Fruit fly (Drosophila melanogaster) whole organism, embryonic: ENCODE measurements around the gene Der-2.

Experiments used
- CG10209 ChIP-seq: fragments of 200-800 bp; sonication (Bioruptor generic); optimal IDR thresholded peaks from 3 replicates; lab custom pipeline; 2017; ENCODE audit warnings: missing biosample characterization, mild to moderate bottlenecking, missing genetic modification characterization, missing genetic modification reagents
- CG10274 ChIP-seq: fragments of 200-800 bp; sonication (Bioruptor generic); optimal IDR thresholded peaks from 3 replicates; lab custom pipeline; 2017; ENCODE audit warnings: missing biosample characterization, mild to moderate bottlenecking, missing genetic modification characterization
- CG10321 ChIP-seq: fragments of 200-800 bp; sonication (Bioruptor generic); IDR thresholded peaks from 2 replicates; pipeline ENCODE4 v1.3.6; 2022; ENCODE audit warnings: missing biosample characterization, missing genetic modification characterization
- CG11398 ChIP-seq: fragments of 200-800 bp; sonication (Bioruptor generic); optimal IDR thresholded peaks from 2 replicates; lab custom pipeline; 2016; ENCODE audit warnings: missing biosample characterization, missing genetic modification characterization
- CG11696 ChIP-seq: fragments of 200-800 bp; sonication (Bioruptor generic); IDR thresholded peaks from 2 replicates; pipeline ENCODE4 v1.3.6; 2022; ENCODE audit warnings: missing biosample characterization, missing genetic modification characterization
- CG13123 ChIP-seq: fragments of 200-800 bp; sonication (Bioruptor generic); optimal IDR thresholded peaks from 2 replicates; lab custom pipeline; 2016; ENCODE audit warnings: missing biosample characterization, missing genetic modification characterization
- CG13424 ChIP-seq: fragments of 200-800 bp; sonication (Bioruptor generic); optimal IDR thresholded peaks from 2 replicates; lab custom pipeline; 2019; ENCODE audit warnings: missing biosample characterization, mild to moderate bottlenecking, missing genetic modification characterization, moderate library complexity
- CG14014 ChIP-seq: fragments of 200-800 bp; sonication (Bioruptor generic); IDR thresholded peaks from 2 replicates; pipeline ENCODE4 v1.3.6; 2022; ENCODE audit warnings: missing biosample characterization, missing genetic modification characterization
- CG18764 ChIP-seq: fragments of 200-800 bp; sonication (Bioruptor generic); optimal IDR thresholded peaks from 3 replicates; lab custom pipeline; 2016; ENCODE audit warnings: missing biosample characterization, missing genetic modification characterization
- CG2120 ChIP-seq: fragments of 200-800 bp; sonication (Bioruptor generic); optimal IDR thresholded peaks from 3 replicates; lab custom pipeline; 2016; ENCODE audit warnings: missing biosample characterization, missing genetic modification characterization
- CG2678 ChIP-seq: fragments of 200-800 bp; sonication (Bioruptor generic); optimal IDR thresholded peaks from 3 replicates; lab custom pipeline; 2019; ENCODE audit warnings: missing biosample characterization, mild to moderate bottlenecking, missing genetic modification characterization, moderate library complexity
- CG2889 ChIP-seq: fragments of 200-800 bp; sonication (Bioruptor generic); IDR thresholded peaks from 3 replicates; pipeline ENCODE4 v1.3.6; 2022; ENCODE audit warnings: missing biosample characterization, missing genetic modification characterization
- CG3163 ChIP-seq: fragments of 200-800 bp; sonication (Bioruptor generic); optimal IDR thresholded peaks from 3 replicates; lab custom pipeline; 2016; ENCODE audit warnings: missing biosample characterization, missing genetic modification characterization
- CG32772 ChIP-seq: fragments of 200-800 bp; sonication (Bioruptor generic); IDR thresholded peaks from 2 replicates; pipeline ENCODE4 v1.3.6; 2022; ENCODE audit warnings: missing biosample characterization, missing genetic modification characterization
- CG3726 ChIP-seq: fragments of 200-800 bp; sonication (Bioruptor generic); IDR thresholded peaks from 3 replicates; pipeline ENCODE4, ENCODE4 v1.3.6; 2022; ENCODE audit warnings: missing biosample characterization, missing genetic modification characterization
- CG4360 ChIP-seq: fragments of 200-800 bp; sonication (Bioruptor generic); IDR thresholded peaks from 2 replicates; pipeline ENCODE4 v1.3.6; 2022; ENCODE audit warnings: missing biosample characterization, missing genetic modification characterization
- CG43689 ChIP-seq: fragments of 200-800 bp; sonication (Bioruptor generic); IDR thresholded peaks from 2 replicates; pipeline ENCODE4 v1.3.6; 2022; ENCODE audit warnings: missing biosample characterization, missing genetic modification characterization
- CG4730 ChIP-seq: fragments of 200-800 bp; sonication (Bioruptor generic); IDR thresholded peaks from 2 replicates; pipeline ENCODE4 v1.3.6; 2022; ENCODE audit warnings: missing biosample characterization, missing genetic modification characterization
- CG7987 ChIP-seq: fragments of 200-800 bp; sonication (Bioruptor generic); optimal IDR thresholded peaks from 2 replicates; lab custom pipeline; 2018; ENCODE audit warnings: missing biosample characterization, mild to moderate bottlenecking, missing genetic modification characterization, moderate library complexity
- Dfd ChIP-seq, 2 experiments: fragments of >200 bp; optimal IDR thresholded peaks; 2 replicates each; lab custom pipeline; 2017; ENCODE audit warnings: missing biosample characterization in 2 of 2, missing genetic modification characterization in 2 of 2
- H15 ChIP-seq: fragments of 200-800 bp; sonication (Bioruptor generic); IDR thresholded peaks from 3 replicates; pipeline ENCODE4 v1.3.6; 2022; ENCODE audit warnings: missing biosample characterization, missing genetic modification characterization
- Hey ChIP-seq: fragments of 200-800 bp; sonication (Bioruptor generic); optimal IDR thresholded peaks from 3 replicates; lab custom pipeline; 2018; ENCODE audit warnings: missing biosample characterization, mild to moderate bottlenecking, missing genetic modification characterization
- Hr3 ChIP-seq: fragments of 200-800 bp; sonication (Bioruptor generic); optimal IDR thresholded peaks from 3 replicates; lab custom pipeline; 2016; ENCODE audit warnings: missing biosample characterization, missing genetic modification characterization
- Hr78 ChIP-seq, 2 experiments: fragments of 200-800 bp in 1 of 2; fragments of >200 bp in 1 of 2; sonication (Bioruptor generic) in 1 of 2; optimal IDR thresholded peaks; 2 replicates each; lab custom pipeline; 2017 to 2019; ENCODE audit warnings: missing biosample characterization in 2 of 2, missing genetic modification characterization in 2 of 2, mild to moderate bottlenecking in 1 of 2, moderate library complexity in 1 of 2
- Meics ChIP-seq: fragments of 200-800 bp; sonication (Bioruptor generic); optimal IDR thresholded peaks from 2 replicates; lab custom pipeline; 2017; ENCODE audit warnings: missing biosample characterization, mild to moderate bottlenecking, missing genetic modification characterization
- Opbp ChIP-seq: fragments of 200-800 bp; sonication (Bioruptor generic); IDR thresholded peaks from 3 replicates; pipeline ENCODE4 v1.3.6; 2022; ENCODE audit warnings: missing biosample characterization, missing genetic modification characterization; ENCODE audit not compliant: partially characterized antibody
- Ravus ChIP-seq: fragments of 200-800 bp; sonication (Bioruptor generic); IDR thresholded peaks from 2 replicates; pipeline ENCODE4 v1.3.6; 2022; ENCODE audit warnings: missing biosample characterization, missing genetic modification characterization
- Usf ChIP-seq: fragments of 200-800 bp; sonication (Bioruptor generic); optimal IDR thresholded peaks from 2 replicates; lab custom pipeline; 2017; ENCODE audit warnings: missing genotype, missing biosample characterization, missing genetic modification characterization
- Xbp1 ChIP-seq: fragments of 200-800 bp; sonication (Bioruptor generic); optimal IDR thresholded peaks from 3 replicates; lab custom pipeline; 2016; ENCODE audit warnings: missing biosample characterization, mild to moderate bottlenecking, missing genetic modification characterization
- al ChIP-seq: fragments of 200-800 bp; sonication (Bioruptor generic); IDR thresholded peaks from 2 replicates; pipeline ENCODE4 v1.3.6; 2022; ENCODE audit warnings: missing biosample characterization, missing genetic modification characterization
- ato ChIP-seq: fragments of 200-800 bp; sonication (Bioruptor generic); IDR thresholded peaks from 2 replicates; pipeline ENCODE4 v1.3.6; 2022; ENCODE audit warnings: missing biosample characterization, missing genetic modification characterization; ENCODE audit not compliant: partially characterized antibody
- bab2 ChIP-seq: fragments of 200-800 bp; sonication (Bioruptor generic); optimal IDR thresholded peaks from 2 replicates; lab custom pipeline; 2016; ENCODE audit warnings: missing biosample characterization, missing genetic modification characterization
- bigmax ChIP-seq: fragments of 200-800 bp; sonication (Bioruptor generic); optimal IDR thresholded peaks from 2 replicates; lab custom pipeline; 2018; ENCODE audit warnings: missing biosample characterization, mild to moderate bottlenecking, missing genetic modification characterization
- chif ChIP-seq, 2 experiments: fragments of 200-800 bp; sonication (Bioruptor generic); optimal IDR thresholded peaks; 3 replicates each; lab custom pipeline; 2016; ENCODE audit warnings: missing biosample characterization in 2 of 2, missing genetic modification characterization in 2 of 2
- eyg ChIP-seq: fragments of 200-800 bp; sonication (Bioruptor generic); optimal IDR thresholded peaks from 3 replicates; lab custom pipeline; 2016; ENCODE audit warnings: missing biosample characterization, missing genetic modification characterization
- ind ChIP-seq: fragments of 200-800 bp; sonication (Bioruptor generic); optimal IDR thresholded peaks from 3 replicates; lab custom pipeline; 2016; ENCODE audit warnings: missing biosample characterization, missing genetic modification characterization
- klu ChIP-seq: fragments of 200-800 bp; sonication (Bioruptor generic); IDR thresholded peaks from 2 replicates; pipeline ENCODE4 v1.3.6; 2022; ENCODE audit warnings: missing biosample characterization, missing genetic modification characterization
- lola ChIP-seq, 3 experiments: fragments of >200 bp in 2 of 3; fragments of 200-800 bp in 1 of 3; sonication (Bioruptor generic) in 1 of 3; optimal IDR thresholded peaks; 2 replicates each; lab custom pipeline; 2017 to 2019; ENCODE audit warnings: missing biosample characterization in 3 of 3, missing genetic modification characterization in 3 of 3, mild to moderate bottlenecking in 1 of 3, moderate library complexity in 1 of 3
- otp ChIP-seq: fragments of 200-800 bp; sonication (Bioruptor generic); IDR thresholded peaks from 3 replicates; pipeline ENCODE4, ENCODE4 v1.3.6; 2022; ENCODE audit warnings: missing biosample characterization, missing genetic modification characterization
- pfk ChIP-seq: fragments of 200-800 bp; sonication (Bioruptor generic); optimal IDR thresholded peaks from 2 replicates; lab custom pipeline; 2018; ENCODE audit warnings: missing biosample characterization, mild to moderate bottlenecking, missing genetic modification characterization, moderate library complexity
- pho ChIP-seq: fragments of 200-800 bp; sonication (Bioruptor generic); optimal IDR thresholded peaks from 2 replicates; lab custom pipeline; 2016; ENCODE audit warnings: missing biosample characterization, missing genetic modification characterization
- pita ChIP-seq: fragments of 200-800 bp; sonication (Bioruptor generic); optimal IDR thresholded peaks from 2 replicates; lab custom pipeline; 2017; ENCODE audit warnings: missing biosample characterization, mild to moderate bottlenecking, missing genetic modification characterization
- salm ChIP-seq: fragments of 200-800 bp; sonication (Bioruptor generic); optimal IDR thresholded peaks from 2 replicates; lab custom pipeline; 2018; ENCODE audit warnings: missing biosample characterization, mild to moderate bottlenecking, missing genetic modification characterization
- slbo ChIP-seq: fragments of 200-800 bp; sonication (Bioruptor generic); IDR thresholded peaks from 2 replicates; pipeline ENCODE4 v1.3.6; 2022; ENCODE audit warnings: missing biosample characterization, missing genetic modification characterization
- sob ChIP-seq: fragments of 200-800 bp; sonication (Bioruptor generic); IDR thresholded peaks from 2 replicates; pipeline ENCODE4 v1.3.6; 2022; ENCODE audit warnings: missing biosample characterization, missing genetic modification characterization
- tin ChIP-seq: fragments of 200-800 bp; sonication (Bioruptor generic); optimal IDR thresholded peaks from 3 replicates; lab custom pipeline; 2016; ENCODE audit warnings: missing biosample characterization, missing genetic modification characterization
- trh ChIP-seq: fragments of 200-800 bp; sonication (Bioruptor generic); optimal IDR thresholded peaks from 2 replicates; lab custom pipeline; 2016; ENCODE audit warnings: missing biosample characterization, missing genetic modification characterization
- vfl ChIP-seq: fragments of 200-800 bp; sonication (Bioruptor generic); optimal IDR thresholded peaks from 2 replicates; lab custom pipeline; 2016; ENCODE audit warnings: missing biosample characterization, missing genetic modification characterization
- vnd ChIP-seq: fragments of 200-800 bp; sonication (Bioruptor generic); IDR thresholded peaks from 3 replicates; pipeline ENCODE4 v1.3.6; 2022; ENCODE audit warnings: missing biosample characterization, missing genetic modification characterization; ENCODE audit not compliant: partially characterized antibody
- yki ChIP-seq: fragments of >200 bp; optimal IDR thresholded peaks from 3 replicates; lab custom pipeline; 2018
- zfh1 ChIP-seq: fragments of 200-800 bp; sonication (Bioruptor generic); IDR thresholded peaks from 3 replicates; pipeline ENCODE4 v1.3.6; 2022; ENCODE audit warnings: missing biosample characterization, missing genetic modification characterization

Gene Der-2

dm6 chr3R:16497379-16497778 lies 13.4 kb upstream of the Der-2 start (continued):
- TF ChIP-seq CG14014 (peak; percentile 60), CG18764 (GFP tag; lab: Kevin White, UChicago) (peak; percentile 80), al (GFP tag; lab: Robert Waterston, UW) (peak; percentile 71), tin (peak; percentile 85), CG10274 (GFP tag; lab: Kevin White, UChicago) (peak; percentile 4), otp (GFP tag; lab: Robert Waterston, UW) (peak; percentile 85), CG3163 (GFP tag; lab: Kevin White, UChicago) (peak; percentile 47), ato (peak; percentile 41; the same call in 1 of the 2 replicates), CG7987 (GFP tag; lab: Kevin White, UChicago) (peak; percentile 85), CG13424 (tag; lab: Kevin White, UChicago) (peak; percentile 77), CG11398 (GFP tag; lab: Kevin White, UChicago) (peak; percentile 12), H15 (GFP tag; lab: Robert Waterston, UW) (peak; percentile 88), Usf (GFP tag; lab: Kevin White, UChicago) (peak; percentile 23), vfl (GFP tag; lab: Kevin White, UChicago) (peak; percentile 45), Hr78 (GFP tag; optimal IDR thresholded peaks at IDR 0.05; lab: Kevin White, UChicago) (no peak), Hey (tag; lab: Kevin White, UChicago) (no peak), CG4360 (GFP tag; lab: Robert Waterston, UW) (peak; percentile 66), Hr3 (GFP tag; lab: Kevin White, UChicago) (peak; percentile 93), CG3726 (GFP tag; lab: Robert Waterston, UW) (peak; percentile 71; the same call in 1 of the 3 replicates), vnd (GFP tag; lab: Robert Waterston, UW) (no peak), CG10209 (GFP tag; lab: Kevin White, UChicago) (peak; percentile 86), CG4730 (GFP tag; lab: Robert Waterston, UW) (peak; percentile 77), Meics (GFP tag; lab: Kevin White, UChicago) (peak; percentile 88), CG32772 (peak; percentile 84), trh (GFP tag; lab: Kevin White, UChicago) (peak; percentile 66), CG2889 (GFP tag; lab: Robert Waterston, UW) (peak; percentile 71; the same call in 2 of the 3 replicates), CG43689 (GFP tag; lab: Robert Waterston, UW) (peak; percentile 42; the same call in 1 of the 2 replicates), yki (lab: Kevin White, UChicago) (no peak), salm (tag; lab: Kevin White, UChicago) (peak; percentile 62), klu (GFP tag; lab: Robert Waterston, UW) (peak; percentile 48; the same call in 1 of the 2 replicates), CG2678 (tag; lab: Kevin White, UChicago) (peak; percentile 82), CG13123 (GFP tag; lab: Kevin White, UChicago) (peak; percentile 63), pfk (GFP tag; lab: Kevin White, UChicago) (no peak), bab2 (GFP tag; lab: Kevin White, UChicago) (peak; percentile 74), Dfd (GFP tag; optimal IDR thresholded peaks at IDR 0.05; lab: Kevin White, UChicago) (no peak), CG10321 (GFP tag; lab: Robert Waterston, UW) (peak; percentile 62), slbo (GFP tag; lab: Robert Waterston, UW) (peak; percentile 93), Opbp (GFP tag; lab: Robert Waterston, UW) (peak; percentile 52; the same call in 1 of the 3 replicates), CG11696 (GFP tag; lab: Robert Waterston, UW) (peak; percentile 65), Xbp1 (GFP tag; lab: Kevin White, UChicago) (peak; percentile 92), pho (peak; percentile 61), ind (GFP tag; lab: Kevin White, UChicago) (peak; percentile 78), eyg (peak; percentile 54), lola (GFP tag; optimal IDR thresholded peaks at IDR 0.05; lab: Kevin White, UChicago) (peak in 1 of 3 experiments; percentile 60), chif (GFP tag; optimal IDR thresholded peaks at IDR 0.05; lab: Kevin White, UChicago) (peak; percentile 50 to 78), pita (peak; percentile 8), bigmax (GFP tag; lab: Kevin White, UChicago) (no peak), zfh1 (GFP tag; lab: Robert Waterston, UW) (peak; percentile 90), sob (peak; percentile 92), Ravus (GFP tag; lab: Robert Waterston, UW) (peak; percentile 52), CG2120 (GFP tag; lab: Kevin White, UChicago) (peak; percentile 79)
